Worm (Caenorhabditis elegans) whole organism, L4 larva: Measurements from ENCODE around the gene K10C2.7.

Experiments
- D1046.2 ChIP-seq: fragments of 200-800 bp; sonication (Bioruptor generic); IDR thresholded peaks from 2 replicates; pipeline ENCODE4 v1.3.6; 2022; ENCODE audit warnings: missing genetic modification characterization, missing compliant biosample characterization
- F37D6.2 ChIP-seq: sonication (generic microtip); optimal IDR thresholded peaks from 2 replicates; lab custom pipeline; 2016; ENCODE audit warnings: mild to moderate bottlenecking, missing genetic modification characterization, missing compliant biosample characterization
- T26A8.4 ChIP-seq: fragments of 200-800 bp; sonication (Bioruptor generic); IDR thresholded peaks from 2 replicates; pipeline ENCODE4 v1.3.6; 2022; ENCODE audit warnings: missing genetic modification characterization, missing compliant biosample characterization
- Y5F2A.4 ChIP-seq: fragments of 200-800 bp; sonication (Bioruptor generic); optimal IDR thresholded peaks from 2 replicates; lab custom pipeline; 2018; ENCODE audit warnings: mild to moderate bottlenecking, missing genetic modification characterization, missing compliant biosample characterization
- Y75B8A.6 ChIP-seq: fragments of 200-800 bp; sonication (Bioruptor generic); IDR thresholded peaks from 2 replicates; pipeline ENCODE4 v1.3.6; 2022; ENCODE audit warnings: missing genetic modification reagents, missing genetic modification characterization, missing compliant biosample characterization
- ZK337.2 ChIP-seq: fragments of 200-800 bp; sonication (Bioruptor generic); IDR thresholded peaks from 2 replicates; pipeline ENCODE4 v1.3.6; 2022; ENCODE audit warnings: missing genetic modification reagents, missing genetic modification characterization, missing compliant biosample characterization
- aha-1 ChIP-seq: fragments of 150-350 bp; peaks from one replicate; lab custom pipeline; 2014; ENCODE audit warnings: missing biosample characterization, missing genetic modification characterization
- ama-1 ChIP-seq: fragments of 150-350 bp; optimal IDR thresholded peaks from 2 replicates; lab custom pipeline; 2014; ENCODE audit warnings: inconsistent platforms, mixed read lengths
- arid-1 ChIP-seq: fragments of 200-800 bp; sonication (Bioruptor generic); conservative IDR thresholded peaks from 2 replicates; pipeline ENCODE4 v1.3.6; 2022; ENCODE audit warnings: missing genetic modification reagents, missing genetic modification characterization, missing compliant biosample characterization
- attf-4 ChIP-seq: sonication (generic microtip); optimal IDR thresholded peaks from 3 replicates; lab custom pipeline; 2017; ENCODE audit warnings: missing biosample characterization, missing genetic modification characterization
- ceh-20 ChIP-seq: fragments of 200-800 bp; sonication (Bioruptor generic); IDR thresholded peaks from 2 replicates; pipeline ENCODE4 v1.3.6; 2022; ENCODE audit warnings: missing genetic modification reagents, missing genetic modification characterization, missing compliant biosample characterization
- ceh-82 ChIP-seq: sonication (generic microtip); optimal IDR thresholded peaks from 2 replicates; lab custom pipeline; 2017; ENCODE audit warnings: missing biosample characterization, missing genetic modification characterization
- cey-2 ChIP-seq: sonication (generic microtip); optimal IDR thresholded peaks from 3 replicates; lab custom pipeline; 2017; ENCODE audit warnings: missing genetic modification characterization, mild to moderate bottlenecking, missing compliant biosample characterization, antibody characterized with exemption, borderline replicate concordance; ENCODE audit not compliant: insufficient read depth
- daf-8 ChIP-seq: fragments of 200-800 bp; sonication (Bioruptor generic); IDR thresholded peaks from 2 replicates; pipeline ENCODE4 v1.3.6; 2022; ENCODE audit warnings: missing genetic modification characterization, missing compliant biosample characterization
- dmd-9 ChIP-seq: fragments of 200-800 bp; sonication (Bioruptor generic); IDR thresholded peaks from 2 replicates; pipeline ENCODE4 v1.3.6; 2022; ENCODE audit warnings: missing genetic modification reagents, missing genetic modification characterization, missing compliant biosample characterization
- dpl-1 ChIP-seq: fragments of 150-350 bp; optimal IDR thresholded peaks from 2 replicates; lab custom pipeline; 2014; ENCODE audit warnings: missing biosample characterization, missing genetic modification reagents, missing genetic modification characterization
- duxl-1 ChIP-seq: sonication (generic microtip); optimal IDR thresholded peaks from 2 replicates; lab custom pipeline; 2016; ENCODE audit warnings: mild to moderate bottlenecking, missing genetic modification characterization, moderate library complexity, missing compliant biosample characterization; ENCODE audit not compliant: poor library complexity
- dve-1 ChIP-seq: sonication (generic microtip); optimal IDR thresholded peaks from 2 replicates; lab custom pipeline; 2017; ENCODE audit warnings: antibody characterized with exemption, mild to moderate bottlenecking, missing genetic modification characterization, missing compliant biosample characterization; ENCODE audit not compliant: insufficient read depth
- egl-43 ChIP-seq: fragments of 200-800 bp; sonication (Bioruptor generic); IDR thresholded peaks from 2 replicates; pipeline ENCODE4 v1.3.6; 2022; ENCODE audit warnings: missing genetic modification reagents, missing genetic modification characterization, missing compliant biosample characterization
- hlh-11 ChIP-seq: fragments of 200-800 bp; sonication (Bioruptor generic); optimal IDR thresholded peaks from 2 replicates; lab custom pipeline; 2018; ENCODE audit warnings: mild to moderate bottlenecking, missing genetic modification characterization, missing compliant biosample characterization
- hlh-30 ChIP-seq: sonication (generic microtip); optimal IDR thresholded peaks from 2 replicates; lab custom pipeline; 2017; ENCODE audit warnings: antibody characterized with exemption, mild to moderate bottlenecking, missing genetic modification characterization, missing compliant biosample characterization; ENCODE audit not compliant: insufficient read depth
- lin-13 ChIP-seq: fragments of 150-350 bp; optimal IDR thresholded peaks from 2 replicates; lab custom pipeline; 2014; ENCODE audit warnings: missing biosample characterization, missing genetic modification reagents, missing genetic modification characterization
- lin-15B ChIP-seq: fragments of 150-350 bp; sonication (generic microtip); optimal IDR thresholded peaks from 3 replicates; lab custom pipeline; 2014; ENCODE audit warnings: missing biosample characterization, missing genetic modification characterization
- lin-38 ChIP-seq: fragments of 200-800 bp; sonication (Bioruptor generic); IDR thresholded peaks from 2 replicates; pipeline ENCODE4 v1.3.6; 2022; ENCODE audit warnings: missing genetic modification reagents, missing genetic modification characterization, missing compliant biosample characterization
- lin-39 ChIP-seq: fragments of 150-350 bp; optimal IDR thresholded peaks from 2 replicates; lab custom pipeline; 2014; ENCODE audit warnings: missing biosample characterization, missing genetic modification reagents, missing genetic modification characterization
- lsy-2 ChIP-seq, 2 experiments: fragments of 150-350 bp in 1 of 2; sonication (generic microtip) in 1 of 2; optimal IDR thresholded peaks; 2 replicates each; lab custom pipeline; 2014 to 2017; ENCODE audit warnings: missing biosample characterization in 2 of 2, missing genetic modification characterization in 2 of 2
- madf-9 ChIP-seq: fragments of 200-800 bp; sonication (Bioruptor generic); conservative IDR thresholded peaks from 2 replicates; pipeline ENCODE4 v1.3.6; 2022; ENCODE audit warnings: missing genetic modification reagents, missing genetic modification characterization, missing compliant biosample characterization
- mdl-1 ChIP-seq, 2 experiments: fragments of 150-350 bp in 1 of 2; sonication (generic microtip) in 1 of 2; optimal IDR thresholded peaks; 2 replicates each; lab custom pipeline; 2014 to 2017; ENCODE audit warnings: missing biosample characterization in 2 of 2, missing genetic modification characterization in 2 of 2
- mdt-29 ChIP-seq: fragments of 200-800 bp; sonication (Bioruptor generic); IDR thresholded peaks from 2 replicates; pipeline ENCODE4 v1.3.6; 2022; ENCODE audit warnings: missing genetic modification reagents, missing genetic modification characterization, missing compliant biosample characterization
- mep-1 ChIP-seq: fragments of 150-350 bp; sonication (generic microtip); optimal IDR thresholded peaks from 3 replicates; lab custom pipeline; 2014; ENCODE audit warnings: missing biosample characterization, missing genetic modification characterization
- mxl-2 ChIP-seq: fragments of 200-800 bp; sonication (Bioruptor generic); conservative IDR thresholded peaks from 2 replicates; pipeline ENCODE4 v1.3.6; 2022; ENCODE audit warnings: missing genetic modification reagents, missing genetic modification characterization, missing compliant biosample characterization
- nhr-10 ChIP-seq: fragments of 150-350 bp; optimal IDR thresholded peaks from 2 replicates; lab custom pipeline; 2014; ENCODE audit warnings: missing biosample characterization, missing genetic modification characterization
- nhr-102 ChIP-seq: sonication (generic microtip); optimal IDR thresholded peaks from 2 replicates; lab custom pipeline; 2016; ENCODE audit warnings: mild to moderate bottlenecking, missing genetic modification characterization, moderate library complexity, missing compliant biosample characterization
- nhr-237 ChIP-seq: sonication (generic microtip); optimal IDR thresholded peaks from 2 replicates; lab custom pipeline; 2017; ENCODE audit warnings: missing biosample characterization, missing genetic modification characterization
- nhr-25 ChIP-seq: sonication (generic microtip); optimal IDR thresholded peaks from 2 replicates; lab custom pipeline; 2017; ENCODE audit warnings: missing genetic modification characterization, mild to moderate bottlenecking, missing compliant biosample characterization, antibody characterized with exemption, moderate library complexity, borderline replicate concordance; ENCODE audit not compliant: insufficient read depth
- nhr-28 ChIP-seq: fragments of 150-350 bp; optimal IDR thresholded peaks from 2 replicates; lab custom pipeline; 2014; ENCODE audit warnings: missing biosample characterization, missing genetic modification characterization
- nhr-41 ChIP-seq: fragments of 200-800 bp; sonication (Bioruptor generic); IDR thresholded peaks from 2 replicates; pipeline ENCODE4 v1.3.6; 2022; ENCODE audit warnings: missing genetic modification reagents, missing genetic modification characterization, missing compliant biosample characterization
- nhr-42 ChIP-seq: fragments of 200-800 bp; sonication (Bioruptor generic); IDR thresholded peaks from 2 replicates; pipeline ENCODE4 v1.3.6; 2022; ENCODE audit warnings: missing genetic modification characterization, missing compliant biosample characterization
- nhr-48 ChIP-seq: sonication (generic microtip); optimal IDR thresholded peaks from 2 replicates; lab custom pipeline; 2016; ENCODE audit warnings: mild to moderate bottlenecking, missing genetic modification characterization, missing compliant biosample characterization
- nhr-77 ChIP-seq: fragments of 150-350 bp; optimal IDR thresholded peaks from 2 replicates; lab custom pipeline; 2014; ENCODE audit warnings: missing biosample characterization, missing genetic modification characterization
- pha-4 ChIP-seq, 2 experiments: fragments of 150-350 bp in 1 of 2; fragments of 200-800 bp in 1 of 2; sonication (Bioruptor generic) in 1 of 2; IDR thresholded peaks in 1 of 2; optimal IDR thresholded peaks in 1 of 2; 2 replicates each; pipeline versions ENCODE4 v1.3.6 to Lab custom; 2014 to 2022; ENCODE audit warnings: missing genetic modification characterization in 2 of 2, missing genetic modification reagents in 2 of 2, missing biosample characterization in 1 of 2, missing compliant biosample characterization in 1 of 2
- pqm-1 ChIP-seq: sonication (generic microtip); optimal IDR thresholded peaks from 2 replicates; lab custom pipeline; 2017; ENCODE audit warnings: missing biosample characterization, missing genetic modification characterization
- rbr-2 ChIP-seq: sonication (generic microtip); optimal IDR thresholded peaks from 2 replicates; lab custom pipeline; 2016; ENCODE audit warnings: missing genotype, missing genetic modification characterization, missing compliant biosample characterization
- sdz-12 ChIP-seq: fragments of 200-800 bp; sonication (Bioruptor generic); optimal IDR thresholded peaks from 2 replicates; lab custom pipeline; 2018; ENCODE audit warnings: mild to moderate bottlenecking, missing genetic modification characterization, missing compliant biosample characterization
- snpc-1.2 ChIP-seq: fragments of 200-800 bp; sonication (Bioruptor generic); IDR thresholded peaks from 2 replicates; pipeline ENCODE4 v1.3.6; 2022; ENCODE audit warnings: missing genetic modification reagents, missing genetic modification characterization, missing compliant biosample characterization
- spr-3 ChIP-seq: fragments of 200-800 bp; sonication (Bioruptor generic); optimal IDR thresholded peaks from 2 replicates; lab custom pipeline; 2018; ENCODE audit warnings: mild to moderate bottlenecking, missing genetic modification characterization, missing compliant biosample characterization
- tag-97 ChIP-seq: fragments of 200-800 bp; sonication (Bioruptor generic); IDR thresholded peaks from 2 replicates; pipeline ENCODE4 v1.3.6; 2022; ENCODE audit warnings: missing genetic modification characterization, missing compliant biosample characterization
- tra-1 ChIP-seq: fragments of 200-800 bp; sonication (Bioruptor generic); IDR thresholded peaks from 2 replicates; pipeline ENCODE4 v1.3.6; 2022; ENCODE audit warnings: missing genetic modification reagents, missing genetic modification characterization, missing compliant biosample characterization
- unc-130 ChIP-seq: sonication (generic microtip); optimal IDR thresholded peaks from 2 replicates; lab custom pipeline; 2016; ENCODE audit warnings: missing genetic modification reagents, missing genetic modification characterization, missing compliant biosample characterization
- zfp-3 ChIP-seq: fragments of 200-800 bp; sonication (Bioruptor generic); conservative IDR thresholded peaks from 2 replicates; pipeline ENCODE4 v1.3.6; 2022; ENCODE audit warnings: missing genetic modification reagents, missing genetic modification characterization, missing compliant biosample characterization

Gene K10C2.7

DNA sequence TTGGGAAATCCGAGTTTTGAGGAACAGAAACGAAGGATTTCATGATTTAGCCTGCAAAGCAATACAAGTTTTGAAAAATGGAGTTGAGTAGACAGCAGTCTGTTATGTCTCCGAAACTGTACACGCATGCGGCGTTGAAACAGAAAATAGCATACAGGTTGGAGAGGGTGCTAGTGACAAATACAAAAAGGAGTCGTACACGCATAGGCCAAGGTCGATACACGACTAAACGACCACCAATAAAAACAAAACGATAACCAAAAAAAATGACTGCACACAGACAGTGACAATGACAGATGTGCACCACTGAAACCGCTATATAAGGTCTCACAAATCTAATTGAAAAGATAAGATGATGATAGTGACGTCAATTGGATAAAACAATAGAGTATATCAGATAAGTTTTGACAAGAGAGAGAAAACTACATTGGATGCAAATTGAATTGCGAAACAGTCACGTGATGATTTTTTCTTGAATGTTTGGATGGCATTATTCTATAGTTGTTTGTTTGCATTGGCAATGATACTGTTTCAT is 5.7 kb upstream of the K10C2.7 start, which contains the start of gene fah-1:
TSS of gene fah-1 (minus strand) at position 51 of the 535 bp plus-strand sequence.
- TF ChIP-seq attf-4 (tag; lab: Kevin White, UChicago): no peak
- TF ChIP-seq ceh-20 (GFP tag; lab: Robert Waterston, UW): peak; percentile 47; the same call in 1 of the 2 replicates
- TF ChIP-seq hlh-30 (tag; lab: Kevin White, UChicago): peak; percentile 68
- no peak for TF ChIP-seq madf-9
- TF ChIP-seq nhr-28 (tag; lab: Kevin White, UChicago): peak; percentile 22
- TF ChIP-seq hlh-11 (tag; lab: Kevin White, UChicago): peak; percentile 74
- no peak for TF ChIP-seq snpc-1.2 (GFP tag; lab: Robert Waterston, UW)
- no peak for TF ChIP-seq ama-1
- TF ChIP-seq nhr-25 (tag; lab: Kevin White, UChicago): peak; percentile 86
- no peak for TF ChIP-seq nhr-42
- TF ChIP-seq egl-43: no peak
- TF ChIP-seq D1046.2 (GFP tag; lab: Robert Waterston, UW): no peak
- no peak for TF ChIP-seq dmd-9
- peak; percentile 70 for TF ChIP-seq mep-1
- no peak for TF ChIP-seq ZK337.2 (GFP tag; lab: Robert Waterston, UW)
- TF ChIP-seq nhr-48 (tag; lab: Kevin White, UChicago): peak; percentile 53
- no peak for TF ChIP-seq sdz-12
- TF ChIP-seq mdt-29 (GFP tag; lab: Robert Waterston, UW): no peak
- TF ChIP-seq tag-97: no peak
- TF ChIP-seq nhr-102 (tag; lab: Kevin White, UChicago): peak; percentile 59
- no peak for TF ChIP-seq lin-38 (GFP tag; lab: Robert Waterston, UW)
- TF ChIP-seq Y75B8A.6 (GFP tag; lab: Robert Waterston, UW): no peak
- no peak for TF ChIP-seq pqm-1
- TF ChIP-seq lin-13 (GFP tag; lab: Kevin White, UChicago): no peak
- no peak for TF ChIP-seq rbr-2 (tag; lab: Kevin White, UChicago)
- no peak for TF ChIP-seq arid-1 (GFP tag; lab: Robert Waterston, UW)
- TF ChIP-seq mxl-2 (GFP tag; lab: Robert Waterston, UW): no peak
- peak; percentile 86 for TF ChIP-seq aha-1 (tag; lab: Kevin White, UChicago)
- TF ChIP-seq lin-39: no peak
- peak; percentile 39; the same call in 1 of the 2 replicates for TF ChIP-seq T26A8.4
- peak; percentile 74; the same call in 1 of the 2 replicates for TF ChIP-seq tra-1 (GFP tag; lab: Robert Waterston, UW)
- no peak for TF ChIP-seq unc-130 (GFP tag; lab: Kevin White, UChicago)
- no peak for TF ChIP-seq daf-8 (GFP tag; lab: Robert Waterston, UW)
- TF ChIP-seq dve-1 (tag; lab: Kevin White, UChicago): peak; percentile 87
- no peak for TF ChIP-seq pha-4 (GFP tag; IDR thresholded peaks at IDR 0.05; lab: Robert Waterston, UW)
- TF ChIP-seq pha-4 (tag; optimal IDR thresholded peaks at IDR 0.05; lab: Kevin White, UChicago): no peak
- TF ChIP-seq cey-2 (tag; lab: Kevin White, UChicago): peak; percentile 15
- TF ChIP-seq nhr-10 (tag; lab: Kevin White, UChicago): no peak
- no peak for TF ChIP-seq lsy-2 (tag; optimal IDR thresholded peaks at IDR 0.05; lab: Kevin White, UChicago)
- no peak for TF ChIP-seq lin-15B (tag; lab: Kevin White, UChicago)
- peak in 1 of 2 experiments; percentile 57 for TF ChIP-seq mdl-1 (tag; optimal IDR thresholded peaks at IDR 0.05; lab: Kevin White, UChicago)
- no peak for TF ChIP-seq spr-3
- TF ChIP-seq dpl-1 (GFP tag; lab: Kevin White, UChicago): no peak
- peak; percentile 31 for TF ChIP-seq nhr-77
- no peak for TF ChIP-seq F37D6.2 (tag; lab: Kevin White, UChicago)
- TF ChIP-seq ceh-82 (tag; lab: Kevin White, UChicago): no peak
- no peak for TF ChIP-seq zfp-3 (GFP tag; lab: Robert Waterston, UW)
- TF ChIP-seq duxl-1 (tag; lab: Kevin White, UChicago): no peak
- no peak for TF ChIP-seq nhr-237 (tag; lab: Kevin White, UChicago)
- no peak for TF ChIP-seq nhr-41 (GFP tag; lab: Robert Waterston, UW)
- no peak for TF ChIP-seq Y5F2A.4 (GFP tag; lab: Kevin White, UChicago)
